Fruit fly (Drosophila melanogaster) whole organism, embryonic: ENCODE results near the gene Mfap1.
A peak's percentile ranks its signal among the peaks of the same experiment; 100 is the strongest.

Experiments
- Blimp-1 ChIP-seq: fragments of 200-800 bp; sonication (Bioruptor generic); optimal IDR thresholded peaks from 3 replicates; lab custom pipeline; 2018; ENCODE audit warnings: missing biosample characterization, missing genetic modification characterization, mild to moderate bottlenecking, moderate library complexity, missing genetic modification reagents
- CG12104 ChIP-seq: fragments of 200-800 bp; sonication (Bioruptor generic); optimal IDR thresholded peaks from 3 replicates; lab custom pipeline; 2016; ENCODE audit warnings: missing biosample characterization, missing genetic modification characterization
- CG12744 ChIP-seq: fragments of 200-800 bp; sonication (Bioruptor generic); optimal IDR thresholded peaks from 2 replicates; lab custom pipeline; 2016; ENCODE audit warnings: missing biosample characterization, missing genetic modification characterization
- CG16815 ChIP-seq: fragments of 200-800 bp; sonication (Bioruptor generic); optimal IDR thresholded peaks from 3 replicates; lab custom pipeline; 2017; ENCODE audit warnings: missing biosample characterization, mild to moderate bottlenecking, missing genetic modification characterization
- CG18011 ChIP-seq: fragments of 200-800 bp; sonication (Bioruptor generic); optimal IDR thresholded peaks from 2 replicates; lab custom pipeline; 2017; ENCODE audit warnings: missing biosample characterization, missing genetic modification characterization, mild to moderate bottlenecking, moderate library complexity, missing genotype
- CG7271 ChIP-seq: fragments of 200-800 bp; sonication (Bioruptor generic); optimal IDR thresholded peaks from 2 replicates; lab custom pipeline; 2018; ENCODE audit warnings: missing biosample characterization, mild to moderate bottlenecking, missing genetic modification characterization, moderate library complexity
- CG7357 ChIP-seq: fragments of 200-800 bp; sonication (Bioruptor generic); IDR thresholded peaks from 3 replicates; pipeline ENCODE4 v1.3.6; 2022; ENCODE audit warnings: missing biosample characterization, missing genetic modification characterization
- CG8089 ChIP-seq: fragments of 200-800 bp; sonication (Bioruptor generic); optimal IDR thresholded peaks from 3 replicates; lab custom pipeline; 2016; ENCODE audit warnings: missing biosample characterization, missing genetic modification characterization
- CG8290 ChIP-seq, 3 experiments: fragments of 200-800 bp; sonication (Bioruptor generic); optimal IDR thresholded peaks; 2 replicates each; lab custom pipeline; 2016 to 2019; ENCODE audit warnings: missing biosample characterization in 3 of 3, missing genetic modification characterization in 3 of 3, mild to moderate bottlenecking in 2 of 3, moderate library complexity in 1 of 3
- CG8359 ChIP-seq: fragments of 200-800 bp; sonication (Bioruptor generic); optimal IDR thresholded peaks from 2 replicates; lab custom pipeline; 2017; ENCODE audit warnings: missing biosample characterization, mild to moderate bottlenecking, missing genetic modification characterization, borderline replicate concordance
- CrebB ChIP-seq: fragments of 200-800 bp; sonication (Bioruptor generic); optimal IDR thresholded peaks from 3 replicates; lab custom pipeline; 2018; ENCODE audit warnings: missing biosample characterization, mild to moderate bottlenecking, missing genetic modification characterization
- Dref ChIP-seq: fragments of 200-800 bp; sonication (Bioruptor generic); IDR thresholded peaks from 2 replicates; pipeline ENCODE4 v1.3.6; 2022; ENCODE audit warnings: missing biosample characterization, missing genetic modification characterization
- Drgx ChIP-seq: fragments of 200-800 bp; sonication (Bioruptor generic); IDR thresholded peaks from 2 replicates; pipeline ENCODE4 v1.3.6; 2022; ENCODE audit warnings: missing biosample characterization, missing genetic modification characterization
- Elba2 ChIP-seq: fragments of 200-800 bp; sonication (Bioruptor generic); optimal IDR thresholded peaks from 3 replicates; lab custom pipeline; 2016; ENCODE audit warnings: missing biosample characterization, missing genetic modification characterization
- Ets65A ChIP-seq: fragments of 200-800 bp; sonication (Bioruptor generic); peaks from one replicate; lab custom pipeline; 2016; ENCODE audit warnings: missing biosample characterization, missing genetic modification characterization
- MESR4 ChIP-seq: fragments of 200-800 bp; sonication (Bioruptor generic); optimal IDR thresholded peaks from 2 replicates; lab custom pipeline; 2018; ENCODE audit warnings: missing biosample characterization, mild to moderate bottlenecking, missing genetic modification characterization, moderate library complexity
- NC2β ChIP-seq: fragments of 200-800 bp; sonication (Bioruptor generic); optimal IDR thresholded peaks from 2 replicates; lab custom pipeline; 2016; ENCODE audit warnings: missing biosample characterization, missing genetic modification characterization
- Poxn ChIP-seq: fragments of 200-800 bp; sonication (Bioruptor generic); IDR thresholded peaks from 2 replicates; pipeline ENCODE4 v1.3.6; 2022; ENCODE audit warnings: missing biosample characterization, missing genetic modification characterization
- Ravus ChIP-seq: fragments of 200-800 bp; sonication (Bioruptor generic); IDR thresholded peaks from 2 replicates; pipeline ENCODE4 v1.3.6; 2022; ENCODE audit warnings: missing biosample characterization, missing genetic modification characterization
- Rx ChIP-seq: fragments of 200-800 bp; sonication (Bioruptor generic); IDR thresholded peaks from 2 replicates; pipeline ENCODE4 v1.3.6; 2022; ENCODE audit warnings: missing biosample characterization, missing genetic modification characterization
- abd-A ChIP-seq: fragments of 200-800 bp; sonication (Bioruptor generic); optimal IDR thresholded peaks from 3 replicates; lab custom pipeline; 2019; ENCODE audit warnings: missing biosample characterization, mild to moderate bottlenecking, missing genetic modification characterization, moderate library complexity
- amos ChIP-seq: fragments of 200-800 bp; sonication (Bioruptor generic); IDR thresholded peaks from 2 replicates; pipeline ENCODE4 v1.3.6; 2022; ENCODE audit warnings: missing biosample characterization, missing genetic modification characterization; ENCODE audit not compliant: partially characterized antibody
- ase ChIP-seq: fragments of 200-800 bp; sonication (Bioruptor generic); IDR thresholded peaks from 3 replicates; pipeline ENCODE4 v1.3.6; 2022; ENCODE audit warnings: missing biosample characterization, missing genetic modification characterization
- cato ChIP-seq: fragments of 200-800 bp; sonication (Bioruptor generic); optimal IDR thresholded peaks from 2 replicates; lab custom pipeline; 2016; ENCODE audit warnings: missing biosample characterization, missing genetic modification characterization, borderline replicate concordance
- dysf ChIP-seq: fragments of 200-800 bp; sonication (Bioruptor generic); IDR thresholded peaks from 3 replicates; pipeline ENCODE4 v1.3.6; 2022; ENCODE audit warnings: missing biosample characterization, missing genetic modification characterization
- esg ChIP-seq: fragments of 200-800 bp; sonication (Bioruptor generic); conservative IDR thresholded peaks from 2 replicates; pipeline ENCODE4 v1.3.6; 2022; ENCODE audit warnings: missing biosample characterization, missing genetic modification characterization
- gsb ChIP-seq: fragments of 200-800 bp; sonication (Bioruptor generic); IDR thresholded peaks from 2 replicates; pipeline ENCODE4 v1.3.6; 2022; ENCODE audit warnings: missing biosample characterization, missing genetic modification characterization
- ind ChIP-seq: fragments of 200-800 bp; sonication (Bioruptor generic); optimal IDR thresholded peaks from 3 replicates; lab custom pipeline; 2016; ENCODE audit warnings: missing biosample characterization, missing genetic modification characterization
- ken ChIP-seq: fragments of 200-800 bp; sonication (Bioruptor generic); IDR thresholded peaks from 3 replicates; pipeline ENCODE4 v1.3.6; 2022; ENCODE audit warnings: missing biosample characterization, missing genetic modification characterization
- klu ChIP-seq: fragments of 200-800 bp; sonication (Bioruptor generic); IDR thresholded peaks from 2 replicates; pipeline ENCODE4 v1.3.6; 2022; ENCODE audit warnings: missing biosample characterization, missing genetic modification characterization
- sd ChIP-seq: fragments of 200-800 bp; sonication (Bioruptor generic); optimal IDR thresholded peaks from 3 replicates; lab custom pipeline; 2018; ENCODE audit warnings: missing biosample characterization, mild to moderate bottlenecking, missing genetic modification characterization, moderate library complexity
- sens ChIP-seq: fragments of 200-800 bp; sonication (Bioruptor generic); peaks from one replicate; lab custom pipeline; 2016; ENCODE audit warnings: missing biosample characterization, missing genetic modification characterization
- seq ChIP-seq: fragments of 200-800 bp; sonication (Bioruptor generic); IDR thresholded peaks from 2 replicates; pipeline ENCODE4 v1.3.6; 2022; ENCODE audit warnings: missing biosample characterization, missing genetic modification characterization
- stwl ChIP-seq: fragments of 200-800 bp; sonication (Bioruptor generic); optimal IDR thresholded peaks from 3 replicates; lab custom pipeline; 2018; ENCODE audit warnings: missing biosample characterization, mild to moderate bottlenecking, missing genetic modification characterization, moderate library complexity

Gene Mfap1

dm6 chr3L:1897709-1898108, 43.2 kb upstream of the Mfap1 start:
- TF ChIP-seq CG16815 (GFP tag; lab: Kevin White, UChicago) (no peak), Ets65A (GFP tag; lab: Kevin White, UChicago) (peak; percentile 0)

dm6 chr3L:1899616-1900015, 41.3 kb upstream of the Mfap1 start:
- TF ChIP-seq CG7271 (tag; lab: Kevin White, UChicago) (no peak), cato (GFP tag; lab: Kevin White, UChicago) (no peak), NC2β (GFP tag; lab: Kevin White, UChicago) (no peak), CG7357 (no peak), CG8290 (GFP tag; optimal IDR thresholded peaks at IDR 0.05; lab: Kevin White, UChicago) (no peak), CG8290 (tag; optimal IDR thresholded peaks at IDR 0.05; lab: Kevin White, UChicago) (no peak), CG12104 (GFP tag; lab: Kevin White, UChicago) (no peak), CG8359 (GFP tag; lab: Kevin White, UChicago) (no peak), CrebB (tag; lab: Kevin White, UChicago) (no peak), MESR4 (GFP tag; lab: Kevin White, UChicago) (no peak), sd (tag; lab: Kevin White, UChicago) (no peak), Dref (GFP tag; lab: Robert Waterston, UW) (no peak), ind (GFP tag; lab: Kevin White, UChicago) (no peak), ken (GFP tag; lab: Robert Waterston, UW) (no peak), Ravus (GFP tag; lab: Robert Waterston, UW) (no peak), abd-A (tag; lab: Kevin White, UChicago) (no peak), Elba2 (GFP tag; lab: Kevin White, UChicago) (no peak), Rx (GFP tag; lab: Robert Waterston, UW) (no peak), gsb (GFP tag; lab: Robert Waterston, UW) (no peak), CG18011 (GFP tag; lab: Kevin White, UChicago) (no peak), CG12744 (GFP tag; lab: Kevin White, UChicago) (no peak)

dm6 chr3L:1900633-1901032, 40.2 kb upstream of the Mfap1 start:
- TF ChIP-seq ind (GFP tag; lab: Kevin White, UChicago) = no peak
- peak; percentile 93 for TF ChIP-seq Drgx (GFP tag; lab: Robert Waterston, UW)
- no peak for TF ChIP-seq klu

dm6 chr3L:1904440-1904839, 36.4 kb upstream of the Mfap1 start:
- TF ChIP-seq ase (GFP tag; lab: Robert Waterston, UW) = no peak
- no peak for TF ChIP-seq Poxn (GFP tag; lab: Robert Waterston, UW)
- TF ChIP-seq CG8089 (GFP tag; lab: Kevin White, UChicago) = no peak
- TF ChIP-seq esg (GFP tag; lab: Robert Waterston, UW) = no peak
- no peak for TF ChIP-seq amos (GFP tag; lab: Robert Waterston, UW)
- TF ChIP-seq, all 482 proteins: peak for 0

DNA sequence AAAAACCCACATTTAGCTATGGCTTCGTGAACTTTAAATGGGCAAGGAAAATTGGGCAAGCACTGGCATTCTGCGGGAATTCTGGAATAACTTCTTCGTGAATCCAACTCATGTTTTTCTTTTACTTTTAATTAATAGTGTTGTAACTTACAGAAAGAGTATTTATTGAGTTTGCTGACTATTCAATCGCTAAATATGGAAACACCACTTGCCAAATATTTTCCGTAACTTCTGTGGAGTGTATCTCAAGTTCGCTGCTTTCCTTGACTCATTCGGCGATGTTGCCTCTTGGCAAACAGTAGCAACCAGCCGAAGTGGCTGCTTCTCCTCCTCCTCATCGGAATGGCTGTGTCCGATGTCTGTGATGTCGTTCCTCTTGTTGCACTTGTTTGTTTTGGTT, 35.6 kb upstream of the Mfap1 start:
- no peak for TF ChIP-seq seq (GFP tag; lab: Robert Waterston, UW)
- peak; percentile 17; the same call in 1 of the 2 replicates for TF ChIP-seq Drgx (GFP tag; lab: Robert Waterston, UW)

DNA sequence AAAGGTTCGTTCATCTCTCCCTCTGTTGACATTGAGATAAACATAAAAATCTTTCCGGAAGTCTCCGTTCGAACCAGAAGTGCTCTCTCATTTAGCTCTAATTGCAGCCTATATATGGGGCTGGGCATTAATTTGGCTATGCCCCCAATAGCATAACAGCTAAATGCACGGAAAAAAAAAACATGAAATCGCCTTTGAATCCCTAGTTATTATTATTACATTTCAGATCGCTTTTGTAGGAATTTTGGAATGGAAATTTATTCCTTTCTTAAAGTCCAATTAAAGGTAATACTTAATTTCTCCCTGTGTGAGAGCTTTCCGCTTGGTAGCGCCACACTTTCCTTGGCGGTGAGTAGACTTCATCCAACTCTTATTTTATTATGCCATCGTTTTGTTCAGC, 34.7 kb upstream of the Mfap1 start:
- peak; percentile 23 for TF ChIP-seq Blimp-1 (GFP tag; lab: Kevin White, UChicago)
- 0 out of 3 replicates have a peak, but pooled peaks have one; percentile 10 for TF ChIP-seq dysf (GFP tag; lab: Robert Waterston, UW)
- TF ChIP-seq stwl (tag; lab: Kevin White, UChicago) = no peak
- peak; percentile 66 for TF ChIP-seq sens (GFP tag; lab: Kevin White, UChicago)
- TF ChIP-seq Drgx (GFP tag; lab: Robert Waterston, UW) = 0 out of 2 replicates have a peak, but pooled peaks have one; percentile 19
